Fruit fly (Drosophila melanogaster): ENCODE results near the gene Hus1-like.

Gene Hus1-like

DNA sequence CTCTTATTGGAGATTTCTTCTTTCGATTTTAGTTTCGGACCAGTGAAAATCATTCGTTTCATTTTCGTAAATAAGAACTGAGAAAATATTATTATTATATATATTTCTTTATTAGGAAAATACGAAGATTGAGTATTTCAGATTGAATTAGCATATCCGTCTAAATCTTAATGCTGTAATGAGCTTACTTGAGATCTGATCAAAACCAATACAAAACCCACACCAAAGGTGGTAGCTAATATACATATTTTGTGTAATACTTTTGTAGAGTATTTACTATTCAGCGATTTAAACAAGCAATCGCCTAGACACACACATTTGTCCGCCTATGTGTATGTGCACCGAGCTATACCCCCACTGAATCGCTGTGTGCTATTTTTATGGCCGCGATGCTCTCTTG lies 31.2 kb downstream of the Hus1-like start:
- TF ChIP-seq Myc (optimal IDR thresholded peaks at IDR 0.05): no peak
- no peak for TF ChIP-seq dl (GFP tag; optimal IDR thresholded peaks at IDR 0.05; ENCODE audit: insufficient read depth in 1 of 2, partially characterized antibody in 2 of 2)
- TF ChIP-seq CG32264 (GFP tag; optimal IDR thresholded peaks at IDR 0.05): no peak
- TF ChIP-seq sv (GFP tag; optimal IDR thresholded peaks at IDR 0.05): no peak

DNA sequence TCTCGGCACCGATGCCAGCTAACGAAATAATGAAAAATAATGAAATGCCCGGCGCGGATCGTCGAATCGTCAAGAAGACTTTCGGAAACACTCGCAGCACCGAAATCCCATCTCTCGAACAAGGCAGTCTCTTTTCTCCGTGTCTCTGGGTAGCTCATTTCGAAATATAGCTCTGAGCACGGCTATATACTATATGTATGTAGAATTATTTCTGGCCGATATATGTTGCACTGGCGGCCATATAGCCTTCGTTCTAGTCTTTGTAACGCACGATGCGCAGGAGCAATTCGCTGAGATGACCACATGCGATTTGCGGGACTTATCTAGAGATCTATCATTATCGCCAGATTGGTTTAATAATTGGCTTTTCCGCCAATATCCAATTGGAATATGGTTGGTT lies 31.6 kb downstream of the Hus1-like start, which contains the start of gene CG14655:
TSS of gene CG14655 (minus strand) at position 41 of the 400 bp plus-strand sequence.
- TF ChIP-seq dsf (GFP tag; optimal IDR thresholded peaks at IDR 0.05; ENCODE audit: borderline replicate concordance) (no peak), fru (GFP tag; optimal IDR thresholded peaks at IDR 0.05) (no peak), CrebA (GFP tag; optimal IDR thresholded peaks at IDR 0.05; ENCODE audit: borderline replicate concordance) (no peak), pan (optimal IDR thresholded peaks at IDR 0.05) (no peak), CG32264 (GFP tag; optimal IDR thresholded peaks at IDR 0.05) (no peak), Sp1 (GFP tag; optimal IDR thresholded peaks at IDR 0.05) (no peak), Myc (optimal IDR thresholded peaks at IDR 0.05) (no peak), N (GFP tag; optimal IDR thresholded peaks at IDR 0.05) (no peak), Hr83 (GFP tag; optimal IDR thresholded peaks at IDR 0.05; ENCODE audit: poor library complexity, severe bottlenecking) (no peak), rgr (GFP tag; optimal IDR thresholded peaks at IDR 0.05) (no peak), ey (GFP tag; optimal IDR thresholded peaks at IDR 0.05) (no peak), Hnf4 (GFP tag; optimal IDR thresholded peaks at IDR 0.05) (no peak), lola (GFP tag; optimal IDR thresholded peaks at IDR 0.05) (no peak), Hr78 (GFP tag; optimal IDR thresholded peaks at IDR 0.05) (no peak), Abd-B (GFP tag; optimal IDR thresholded peaks at IDR 0.05) (no peak), jim (GFP tag; optimal IDR thresholded peaks at IDR 0.05) (no peak), foxo (GFP tag; optimal IDR thresholded peaks at IDR 0.05) (no peak), psq (GFP tag; optimal IDR thresholded peaks at IDR 0.05) (no peak)

DNA sequence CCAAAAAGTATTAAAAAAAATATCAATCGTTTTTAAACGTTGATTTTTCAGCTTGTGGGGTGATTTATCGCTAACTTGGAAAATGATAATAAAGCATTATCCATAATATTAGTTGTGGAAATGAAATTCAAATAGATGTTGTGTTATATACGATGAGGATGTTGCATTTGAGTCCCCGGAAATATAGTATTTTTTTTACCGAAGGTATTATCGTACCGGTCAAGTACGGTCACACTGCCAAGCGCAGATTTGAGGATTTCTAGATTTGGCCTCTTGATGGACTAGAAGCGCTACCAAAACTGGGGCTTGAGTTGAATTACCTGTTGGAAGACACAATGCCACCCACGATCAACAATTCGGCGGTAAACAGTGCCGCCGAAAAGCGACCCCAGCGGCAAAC lies 36.5 kb downstream of the Hus1-like start:
- TF ChIP-seq CG32264 (GFP tag; optimal IDR thresholded peaks at IDR 0.05) (no peak), fru (GFP tag; optimal IDR thresholded peaks at IDR 0.05) (peak; percentile 20), ey (GFP tag; optimal IDR thresholded peaks at IDR 0.05) (peak; percentile 27), Vsx2 (GFP tag; optimal IDR thresholded peaks at IDR 0.05; ENCODE audit: partially characterized antibody) (no peak), lola (GFP tag; optimal IDR thresholded peaks at IDR 0.05) (no peak), N (GFP tag; optimal IDR thresholded peaks at IDR 0.05) (peak; percentile 51), psq (GFP tag; optimal IDR thresholded peaks at IDR 0.05) (no peak), CG9705 (GFP tag; optimal IDR thresholded peaks at IDR 0.05) (peak; percentile 16), Hr78 (GFP tag; optimal IDR thresholded peaks at IDR 0.05) (peak; percentile 13)

DNA sequence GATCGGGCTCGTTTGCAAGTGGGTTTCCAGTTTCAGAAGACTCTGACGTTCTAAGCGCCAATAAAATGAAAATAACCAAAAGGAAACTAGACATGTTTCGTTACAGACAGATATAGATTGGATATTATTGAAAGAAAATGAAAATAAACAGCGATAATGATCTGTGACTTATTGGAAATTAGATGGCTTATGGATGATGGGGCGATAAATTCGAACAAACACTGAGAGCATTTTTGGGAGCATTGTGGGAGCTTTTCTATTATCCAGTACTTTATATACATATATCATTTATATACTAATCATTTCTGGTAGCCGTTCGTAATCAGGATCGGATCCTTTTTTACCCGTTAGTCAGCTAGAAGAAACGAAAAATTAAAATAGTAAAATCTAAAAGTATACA lies 36.9 kb downstream of the Hus1-like start, which contains the start of gene CG44088:
TSS of gene CG44088 (minus strand) at position 101 of the 400 bp plus-strand sequence.
- no peak for TF ChIP-seq brk (GFP tag; optimal IDR thresholded peaks at IDR 0.05)
- no peak for TF ChIP-seq Hnf4 (GFP tag; optimal IDR thresholded peaks at IDR 0.05)
- no peak for TF ChIP-seq Rel (GFP tag; optimal IDR thresholded peaks at IDR 0.05)
- TF ChIP-seq Rel (tag; optimal IDR thresholded peaks at IDR 0.05): no peak
- no peak for TF ChIP-seq Mio (GFP tag; optimal IDR thresholded peaks at IDR 0.05)

DNA sequence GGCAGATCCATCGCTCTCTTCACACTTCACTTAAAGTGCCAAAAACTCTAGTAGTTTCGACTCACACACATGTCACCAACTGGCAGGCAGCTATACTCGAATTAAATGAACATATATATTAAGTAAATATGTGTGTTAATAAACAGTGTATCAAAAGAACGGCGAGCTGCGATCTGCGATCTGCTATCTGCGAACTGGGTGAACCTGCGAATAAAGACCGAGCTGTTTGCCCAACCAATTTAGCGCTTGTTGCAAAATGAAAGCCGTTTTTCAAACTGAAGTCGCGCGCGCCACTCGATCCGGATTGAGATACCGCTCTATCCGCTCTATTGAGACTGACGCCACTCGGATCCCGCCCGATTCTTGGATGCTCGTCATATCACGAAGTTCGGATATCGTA lies 38.8 kb downstream of the Hus1-like start, which contains the start of gene CG44098:
TSS of gene CG44098 (minus strand) at position 101 of the 400 bp plus-strand sequence.
- TF ChIP-seq Mio (GFP tag; optimal IDR thresholded peaks at IDR 0.05): no peak
- TF ChIP-seq rgr (GFP tag; optimal IDR thresholded peaks at IDR 0.05): peak; percentile 7
- TF ChIP-seq Vsx2 (GFP tag; optimal IDR thresholded peaks at IDR 0.05; ENCODE audit: partially characterized antibody): no peak
- no peak for TF ChIP-seq fru (GFP tag; optimal IDR thresholded peaks at IDR 0.05)
- no peak for TF ChIP-seq Hnf4 (GFP tag; optimal IDR thresholded peaks at IDR 0.05)
- no peak for TF ChIP-seq sage (GFP tag; optimal IDR thresholded peaks at IDR 0.05)
- no peak for TF ChIP-seq ey (GFP tag; optimal IDR thresholded peaks at IDR 0.05)
- TF ChIP-seq foxo (GFP tag; optimal IDR thresholded peaks at IDR 0.05): no peak
- TF ChIP-seq HLH106 (tag; optimal IDR thresholded peaks at IDR 0.05): no peak
- TF ChIP-seq Rel (GFP tag; optimal IDR thresholded peaks at IDR 0.05): no peak
- no peak for TF ChIP-seq Rel (tag; optimal IDR thresholded peaks at IDR 0.05)
- peak; percentile 13 for TF ChIP-seq h (GFP tag; optimal IDR thresholded peaks at IDR 0.05)
- TF ChIP-seq sv (GFP tag; optimal IDR thresholded peaks at IDR 0.05): no peak
- no peak for TF ChIP-seq Sp1 (GFP tag; optimal IDR thresholded peaks at IDR 0.05)
- no peak for TF ChIP-seq Dif (GFP tag; optimal IDR thresholded peaks at IDR 0.05; ENCODE audit: partially characterized antibody)
- TF ChIP-seq usp (GFP tag; optimal IDR thresholded peaks at IDR 0.05): no peak
- peak; percentile 15 for TF ChIP-seq Hr83 (GFP tag; optimal IDR thresholded peaks at IDR 0.05; ENCODE audit: poor library complexity, severe bottlenecking)
- TF ChIP-seq dsf (GFP tag; optimal IDR thresholded peaks at IDR 0.05; ENCODE audit: borderline replicate concordance): no peak
- no peak for TF ChIP-seq N (GFP tag; optimal IDR thresholded peaks at IDR 0.05)
- TF ChIP-seq dmrt93B (GFP tag; optimal IDR thresholded peaks at IDR 0.05): no peak
- no peak for TF ChIP-seq Dfd (GFP tag; optimal IDR thresholded peaks at IDR 0.05)
- no peak for TF ChIP-seq GATAd (GFP tag; optimal IDR thresholded peaks at IDR 0.05)
- no peak for TF ChIP-seq CG9705 (GFP tag; optimal IDR thresholded peaks at IDR 0.05)
- TF ChIP-seq jim (GFP tag; optimal IDR thresholded peaks at IDR 0.05): no peak
